Fruit fly (Drosophila melanogaster) whole organism, prepupa: ENCODE measurements around the gene Hph.

ENCODE experiments used
- CG11902 ChIP-seq: fragments of 200-800 bp; sonication (Bioruptor generic); optimal IDR thresholded peaks from 3 replicates; lab custom pipeline; 2016; ENCODE audit warnings: missing biosample characterization, missing genetic modification characterization
- CG32006 ChIP-seq: fragments of 200-800 bp; sonication (Bioruptor generic); optimal IDR thresholded peaks from 3 replicates; lab custom pipeline; 2017; ENCODE audit warnings: missing biosample characterization, mild to moderate bottlenecking, missing genetic modification characterization
- CG6163 ChIP-seq: fragments of 200-800 bp; sonication (Bioruptor generic); IDR thresholded peaks from 3 replicates; pipeline ENCODE4 v1.3.6; 2022; ENCODE audit warnings: missing biosample characterization, missing genetic modification characterization
- CG6808 ChIP-seq: fragments of 200-800 bp; sonication (Bioruptor generic); optimal IDR thresholded peaks from 3 replicates; lab custom pipeline; 2017; ENCODE audit warnings: missing biosample characterization, missing genetic modification characterization, mild to moderate bottlenecking, moderate library complexity, missing genetic modification reagents
- CG6854 ChIP-seq: fragments of 200-800 bp; sonication (Bioruptor generic); optimal IDR thresholded peaks from 2 replicates; lab custom pipeline; 2017; ENCODE audit warnings: missing biosample characterization, mild to moderate bottlenecking, missing genetic modification characterization
- Ets96B ChIP-seq: fragments of 200-800 bp; optimal IDR thresholded peaks from 2 replicates; lab custom pipeline; 2019; ENCODE audit warnings: missing biosample characterization, mild to moderate bottlenecking, missing genetic modification characterization, moderate library complexity
- OdsH ChIP-seq: fragments of 200-800 bp; sonication (Bioruptor generic); optimal IDR thresholded peaks from 3 replicates; lab custom pipeline; 2016; ENCODE audit warnings: missing biosample characterization, missing genetic modification characterization
- cyc ChIP-seq: fragments of 200-800 bp; sonication (Bioruptor generic); optimal IDR thresholded peaks from 3 replicates; lab custom pipeline; 2016; ENCODE audit warnings: missing biosample characterization, missing genetic modification characterization

DNA sequence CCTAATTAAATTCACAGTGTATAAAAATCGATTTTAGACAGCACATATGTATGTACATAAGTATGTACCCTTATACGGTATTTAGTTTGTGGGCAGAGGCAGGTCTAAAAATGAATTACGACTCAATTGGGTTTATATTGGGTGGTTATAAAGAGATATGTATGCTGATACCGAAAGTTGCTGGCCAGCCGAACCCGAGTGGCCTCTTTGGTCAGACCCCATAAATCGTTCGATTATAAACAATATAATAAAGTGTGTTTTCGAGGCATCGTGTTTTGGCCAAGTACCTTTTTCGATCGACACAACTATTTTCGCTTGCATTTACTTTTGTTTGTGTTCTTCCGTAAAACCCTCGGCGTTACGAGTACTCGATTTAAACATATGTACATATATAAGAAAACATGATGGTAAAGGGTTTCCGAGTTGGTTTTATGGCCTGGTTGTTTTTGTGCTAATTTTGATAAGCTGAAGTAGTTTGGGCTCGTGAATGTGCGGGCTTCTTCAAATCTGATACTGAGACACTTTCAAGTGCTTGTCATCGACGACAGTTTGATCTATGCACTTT, 52.5 kb downstream of the Hph start:
- TF ChIP-seq CG6854 (GFP tag; lab: Kevin White, UChicago) (no peak), cyc (GFP tag; lab: Kevin White, UChicago) (no peak), CG6163 (GFP tag; lab: Robert Waterston, UW) (no peak), CG6808 (GFP tag; lab: Kevin White, UChicago) (no peak), Ets96B (tag; lab: Kevin White, UChicago) (no peak), CG11902 (GFP tag; lab: Kevin White, UChicago) (no peak), OdsH (GFP tag; lab: Kevin White, UChicago) (no peak), CG32006 (GFP tag; lab: Kevin White, UChicago) (no peak)
